Worm (Caenorhabditis elegans): Measurements from ENCODE around the gene ndab-2.

DNA sequence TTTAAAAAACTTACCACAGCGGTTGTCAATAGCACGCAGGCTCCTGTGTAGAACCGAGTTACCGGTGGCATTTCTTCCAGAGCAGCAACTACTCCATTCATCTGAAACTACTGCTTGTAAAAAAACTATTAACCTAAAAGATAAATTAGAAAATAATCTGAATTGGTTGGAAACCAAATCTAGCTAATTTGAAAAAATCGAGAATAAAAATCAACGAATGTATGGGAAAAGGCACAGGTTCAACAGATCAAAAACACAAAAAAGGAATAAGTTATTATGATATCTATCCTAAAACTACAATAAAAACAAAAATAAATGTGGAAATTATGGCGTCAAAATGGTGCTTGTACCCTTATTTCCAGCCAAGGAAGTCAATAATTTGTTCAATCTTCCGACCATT is 42.5 kb downstream of the ndab-2 start, which contains the start of gene der-2:
- no peak for TF ChIP-seq lin-13 (GFP tag; optimal IDR thresholded peaks at IDR 0.05)
- TF ChIP-seq fkh-10 (GFP tag; optimal IDR thresholded peaks at IDR 0.05) = no peak
- no peak for TF ChIP-seq skn-1 (tag; optimal IDR thresholded peaks at IDR 0.05)
- TF ChIP-seq snpc-4 (tag; optimal IDR thresholded peaks at IDR 0.05) = no peak
- TF ChIP-seq nhr-47 (tag; optimal IDR thresholded peaks at IDR 0.05) = no peak
- TF ChIP-seq alr-1 (tag; optimal IDR thresholded peaks at IDR 0.05; ENCODE audit: borderline replicate concordance) = no peak
- no peak for TF ChIP-seq elt-3 (tag; optimal IDR thresholded peaks at IDR 0.05)
- TF ChIP-seq ama-1 (optimal IDR thresholded peaks at IDR 0.05) = no peak
- TF ChIP-seq unc-62 (GFP tag; optimal IDR thresholded peaks at IDR 0.05) = no peak
- TF ChIP-seq lsy-2 (tag; optimal IDR thresholded peaks at IDR 0.05) = no peak

All from whole organism, L1 larva.